Worm (Caenorhabditis elegans) whole organism, midembryonic: ENCODE results near the gene Y5F2A.4.

ENCODE experiments used
- T22C8.4 ChIP-seq: fragments of 200-800 bp; sonication (Bioruptor generic); IDR thresholded peaks from 2 replicates; pipeline ENCODE4 v1.3.6; 2022; ENCODE audit warnings: missing genetic modification characterization, missing compliant biosample characterization
- cog-1 ChIP-seq: sonication (generic microtip); optimal IDR thresholded peaks from 2 replicates; lab custom pipeline; 2016; ENCODE audit warnings: missing genetic modification characterization, missing compliant biosample characterization
- flt-1 ChIP-seq: fragments of 200-800 bp; sonication (Bioruptor generic); IDR thresholded peaks from 2 replicates; pipeline ENCODE4 v1.3.6; 2022; ENCODE audit warnings: missing genetic modification characterization, missing compliant biosample characterization
- klf-2 ChIP-seq: fragments of 200-800 bp; sonication (Bioruptor generic); conservative IDR thresholded peaks from 2 replicates; pipeline ENCODE4 v1.3.6; 2022; ENCODE audit warnings: missing genetic modification reagents, missing genetic modification characterization, missing compliant biosample characterization
- med-1 ChIP-seq: sonication (generic microtip); optimal IDR thresholded peaks from 2 replicates; lab custom pipeline; 2017; ENCODE audit warnings: missing genetic modification characterization, mild to moderate bottlenecking, missing compliant biosample characterization, antibody characterized with exemption, missing genetic modification reagents; ENCODE audit not compliant: insufficient read depth
- ref-1 ChIP-seq: fragments of 200-800 bp; sonication (Bioruptor generic); conservative IDR thresholded peaks from 2 replicates; pipeline ENCODE4 v1.3.6; 2022; ENCODE audit warnings: missing genetic modification reagents, missing genetic modification characterization, missing compliant biosample characterization
- tab-1 ChIP-seq: fragments of 200-800 bp; sonication (Bioruptor generic); IDR thresholded peaks from 2 replicates; pipeline ENCODE4 v1.3.6; 2022; ENCODE audit warnings: missing genetic modification characterization, missing compliant biosample characterization
- ztf-23 ChIP-seq: fragments of 200-800 bp; sonication (Bioruptor generic); IDR thresholded peaks from 2 replicates; pipeline ENCODE4 v1.3.6; 2022; ENCODE audit warnings: missing genetic modification reagents, missing genetic modification characterization, missing compliant biosample characterization
- ztf-29 ChIP-seq: fragments of 200-800 bp; sonication (Bioruptor generic); IDR thresholded peaks from 2 replicates; pipeline ENCODE4 v1.3.6; 2022; ENCODE audit warnings: missing genetic modification reagents, missing genetic modification characterization, missing compliant biosample characterization

The Y5F2A.4 gene

ce11 chrIV:11111898-11112297, 33.5 kb upstream of the Y5F2A.4 start:
- TF ChIP-seq klf-2 (GFP tag; lab: Robert Waterston, UW), result no peak
- no peak for TF ChIP-seq ztf-29 (GFP tag; lab: Robert Waterston, UW)

- TF ChIP-seq T22C8.4 (no peak), tab-1 (no peak), klf-2 (GFP tag; lab: Robert Waterston, UW) (no peak), cog-1 (tag; lab: Kevin White, UChicago) (no peak), med-1 (GFP tag; lab: Kevin White, UChicago) (no peak), ref-1 (GFP tag; lab: Robert Waterston, UW) (no peak), flt-1 (GFP tag; lab: Robert Waterston, UW) (no peak), ztf-29 (GFP tag; lab: Robert Waterston, UW) (no peak), ztf-23 (GFP tag; lab: Robert Waterston, UW) (no peak)
Measured at ce11 chrIV:11110995-11111619, 32.7 kb upstream of the Y5F2A.4 start, which contains the start of gene rps-5. Gene rps-5 (minus strand): TSS chrIV:11111045.

ce11 chrIV:11109771-11110170, 31.4 kb upstream of the Y5F2A.4 start, which contains the start of gene pigk-1:
Gene pigk-1 (minus strand): TSS chrIV:11110018.
- no peak for TF ChIP-seq ref-1 (GFP tag; lab: Robert Waterston, UW)

ce11 chrIV:11105724-11106123, 27.3 kb upstream of the Y5F2A.4 start, which contains the start of gene srlf-24:
Gene srlf-24 (minus strand): TSS chrIV:11105824.
- TF ChIP-seq med-1 (GFP tag; lab: Kevin White, UChicago) (no peak), flt-1 (GFP tag; lab: Robert Waterston, UW) (no peak), cog-1 (tag; lab: Kevin White, UChicago) (no peak), ztf-23 (GFP tag; lab: Robert Waterston, UW) (no peak), klf-2 (GFP tag; lab: Robert Waterston, UW) (no peak), ref-1 (GFP tag; lab: Robert Waterston, UW) (no peak), ztf-29 (GFP tag; lab: Robert Waterston, UW) (no peak), T22C8.4 (no peak), tab-1 (no peak)

- TF ChIP-seq med-1 (GFP tag; lab: Kevin White, UChicago) (no peak), klf-2 (GFP tag; lab: Robert Waterston, UW) (no peak), ztf-23 (GFP tag; lab: Robert Waterston, UW) (no peak), tab-1 (no peak), ref-1 (GFP tag; lab: Robert Waterston, UW) (no peak), cog-1 (tag; lab: Kevin White, UChicago) (no peak), T22C8.4 (no peak), ztf-29 (GFP tag; lab: Robert Waterston, UW) (no peak), flt-1 (GFP tag; lab: Robert Waterston, UW) (no peak)
Measured at ce11 chrIV:11103501-11103900, 25.1 kb upstream of the Y5F2A.4 start.

- TF ChIP-seq ref-1 (GFP tag; lab: Robert Waterston, UW) (no peak), tab-1 (no peak), cog-1 (tag; lab: Kevin White, UChicago) (no peak)
Measured at ce11 chrIV:11102608-11103007, 24.2 kb upstream of the Y5F2A.4 start, which contains the start of gene srlf-17. Gene srlf-17 (minus strand): TSS chrIV:11102708.

ce11 chrIV:11101383-11101782, 23.0 kb upstream of the Y5F2A.4 start, which contains the start of gene srlf-18:
Gene srlf-18 (minus strand): TSS chrIV:11101483.
- TF ChIP-seq flt-1 (GFP tag; lab: Robert Waterston, UW) (no peak), klf-2 (GFP tag; lab: Robert Waterston, UW) (no peak), cog-1 (tag; lab: Kevin White, UChicago) (no peak), med-1 (GFP tag; lab: Kevin White, UChicago) (no peak), tab-1 (no peak), T22C8.4 (no peak), ztf-23 (GFP tag; lab: Robert Waterston, UW) (no peak), ref-1 (GFP tag; lab: Robert Waterston, UW) (no peak), ztf-29 (GFP tag; lab: Robert Waterston, UW) (no peak)

ce11 chrIV:11100271-11100670, 21.9 kb upstream of the Y5F2A.4 start, which contains the start of gene str-3:
Gene str-3 (minus strand): TSS chrIV:11100371.
- TF ChIP-seq ztf-29 (GFP tag; lab: Robert Waterston, UW) (no peak), klf-2 (GFP tag; lab: Robert Waterston, UW) (no peak), ref-1 (GFP tag; lab: Robert Waterston, UW) (no peak), T22C8.4 (no peak), tab-1 (no peak), med-1 (GFP tag; lab: Kevin White, UChicago) (no peak), flt-1 (GFP tag; lab: Robert Waterston, UW) (no peak), ztf-23 (GFP tag; lab: Robert Waterston, UW) (no peak), cog-1 (tag; lab: Kevin White, UChicago) (no peak)

ce11 chrIV:11097795-11098194, 19.4 kb upstream of the Y5F2A.4 start, which contains the start of gene M7.12:
Gene M7.12 (minus strand): TSS chrIV:11097982.
- TF ChIP-seq T22C8.4 (no peak), ref-1 (GFP tag; lab: Robert Waterston, UW) (no peak)

ce11 chrIV:11094974-11095373, 16.6 kb upstream of the Y5F2A.4 start, which contains the start of gene M7.8:
Gene M7.8 (minus strand): TSS chrIV:11095085.
- TF ChIP-seq klf-2 (GFP tag; lab: Robert Waterston, UW) (no peak), T22C8.4 (no peak), ref-1 (GFP tag; lab: Robert Waterston, UW) (no peak), med-1 (GFP tag; lab: Kevin White, UChicago) (no peak), flt-1 (GFP tag; lab: Robert Waterston, UW) (no peak), cog-1 (tag; lab: Kevin White, UChicago) (no peak)
